Worm (Caenorhabditis elegans) whole organism, L4/young adult: ENCODE results near the gene W08F4.10.

Experiments
- W03F9.2 ChIP-seq: fragments of 150-350 bp; optimal IDR thresholded peaks from 2 replicates; lab custom pipeline; 2014; ENCODE audit warnings: missing biosample characterization, missing genetic modification characterization
- dao-5 ChIP-seq: sonication (generic microtip); optimal IDR thresholded peaks from 2 replicates; lab custom pipeline; 2016; ENCODE audit warnings: missing genotype, missing genetic modification characterization, moderate library complexity, missing compliant biosample characterization
- him-1 ChIP-seq: sonication (generic microtip); optimal IDR thresholded peaks from 2 replicates; lab custom pipeline; 2016; ENCODE audit warnings: missing genotype, missing genetic modification reagents, missing genetic modification characterization, missing compliant biosample characterization

- TF ChIP-seq dao-5 (tag; lab: Kevin White, UChicago) (no peak), him-1 (tag; lab: Kevin White, UChicago) (no peak), W03F9.2 (tag; lab: Kevin White, UChicago) (no peak)
Observed at ce11 chrII:622478-622877, 31.5 kb upstream of the W08F4.10 start.
